Worm (Caenorhabditis elegans) whole organism, L2 larva: ENCODE measurements around the gene F08G2.7.

Experiments used
- C34F6.9 ChIP-seq: fragments of 150-350 bp; optimal IDR thresholded peaks from 2 replicates; lab custom pipeline; 2014; ENCODE audit warnings: missing biosample characterization, missing genetic modification characterization
- F13H6.1 ChIP-seq: sonication (generic microtip); optimal IDR thresholded peaks from 2 replicates; lab custom pipeline; 2016; ENCODE audit warnings: missing genetic modification characterization, missing compliant biosample characterization
- R02D3.7 ChIP-seq: fragments of 150-350 bp; optimal IDR thresholded peaks from 2 replicates; lab custom pipeline; 2014; ENCODE audit warnings: missing biosample characterization, missing genetic modification characterization
- Y55F3AM.14 ChIP-seq: fragments of 200-800 bp; sonication (Bioruptor generic); optimal IDR thresholded peaks from 2 replicates; lab custom pipeline; 2018; ENCODE audit warnings: mild to moderate bottlenecking, missing genetic modification characterization, missing compliant biosample characterization
- ama-1 ChIP-seq: fragments of 150-350 bp; optimal IDR thresholded peaks from 2 replicates; lab custom pipeline; 2018; ENCODE audit warnings: inconsistent platforms
- blmp-1 ChIP-seq: sonication (generic microtip); optimal IDR thresholded peaks from 2 replicates; lab custom pipeline; 2017; ENCODE audit warnings: missing genetic modification characterization, mild to moderate bottlenecking, missing compliant biosample characterization, antibody characterized with exemption, moderate library complexity; ENCODE audit not compliant: insufficient read depth
- crh-2 ChIP-seq: sonication (generic microtip); optimal IDR thresholded peaks from 2 replicates; lab custom pipeline; 2017; ENCODE audit warnings: missing biosample characterization, missing genetic modification characterization
- dmd-4 ChIP-seq: sonication (generic microtip); optimal IDR thresholded peaks from 2 replicates; lab custom pipeline; 2017; ENCODE audit warnings: missing biosample characterization, missing genetic modification characterization
- egl-27 ChIP-seq: sonication (generic microtip); optimal IDR thresholded peaks from 3 replicates; lab custom pipeline; 2017; ENCODE audit warnings: missing biosample characterization, missing genetic modification reagents, missing genetic modification characterization
- elt-1 ChIP-seq: fragments of 150-350 bp; optimal IDR thresholded peaks from 2 replicates; lab custom pipeline; 2014; ENCODE audit warnings: missing biosample characterization, missing genetic modification characterization
- fos-1 ChIP-seq: fragments of 150-350 bp; optimal IDR thresholded peaks from 2 replicates; lab custom pipeline; 2014; ENCODE audit warnings: missing biosample characterization, missing genetic modification characterization
- lin-11 ChIP-seq: fragments of 150-350 bp; sonication (generic microtip); optimal IDR thresholded peaks from 2 replicates; lab custom pipeline; 2014; ENCODE audit warnings: missing biosample characterization, missing genetic modification characterization, inconsistent platforms, mixed read lengths
- lin-13 ChIP-seq: fragments of 150-350 bp; optimal IDR thresholded peaks from 2 replicates; lab custom pipeline; 2014; ENCODE audit warnings: missing biosample characterization, missing genetic modification reagents, missing genetic modification characterization
- lin-39 ChIP-seq: fragments of 150-350 bp; optimal IDR thresholded peaks from 2 replicates; lab custom pipeline; 2014; ENCODE audit warnings: missing biosample characterization, missing genetic modification reagents, missing genetic modification characterization
- lsy-2 ChIP-seq, 2 experiments: fragments of 150-350 bp in 1 of 2; sonication (generic microtip) in 1 of 2; optimal IDR thresholded peaks; 2 replicates each; lab custom pipeline; 2014 to 2017; ENCODE audit warnings: missing biosample characterization in 2 of 2, missing genetic modification characterization in 2 of 2
- mab-5 ChIP-seq: fragments of 150-350 bp; optimal IDR thresholded peaks from 2 replicates; lab custom pipeline; 2014; ENCODE audit warnings: missing biosample characterization, missing genetic modification characterization
- mbf-1 ChIP-seq: sonication (generic microtip); optimal IDR thresholded peaks from 2 replicates; lab custom pipeline; 2017; ENCODE audit warnings: missing biosample characterization, missing genetic modification characterization
- mdl-1 ChIP-seq, 2 experiments: fragments of 150-350 bp in 1 of 2; sonication (generic microtip) in 1 of 2; optimal IDR thresholded peaks; 2 replicates each; lab custom pipeline; 2017; ENCODE audit warnings: missing biosample characterization in 2 of 2, missing genetic modification characterization in 2 of 2
- nhr-10 ChIP-seq: sonication (generic microtip); optimal IDR thresholded peaks from 2 replicates; lab custom pipeline; 2017; ENCODE audit warnings: missing biosample characterization, missing genetic modification characterization
- nhr-12 ChIP-seq: fragments of 150-350 bp; optimal IDR thresholded peaks from 2 replicates; lab custom pipeline; 2014; ENCODE audit warnings: missing biosample characterization, missing genetic modification characterization
- nhr-129 ChIP-seq: fragments of 150-350 bp; optimal IDR thresholded peaks from 2 replicates; lab custom pipeline; 2014; ENCODE audit warnings: missing biosample characterization, missing genetic modification characterization
- nhr-21 ChIP-seq: fragments of 150-350 bp; optimal IDR thresholded peaks from 2 replicates; lab custom pipeline; 2014; ENCODE audit warnings: missing biosample characterization, missing genetic modification characterization
- nhr-23 ChIP-seq: fragments of 150-350 bp; optimal IDR thresholded peaks from 2 replicates; lab custom pipeline; 2014; ENCODE audit warnings: missing biosample characterization, missing genetic modification reagents, missing genetic modification characterization
- nhr-237 ChIP-seq: fragments of 150-350 bp; optimal IDR thresholded peaks from 2 replicates; lab custom pipeline; 2014; ENCODE audit warnings: missing biosample characterization, missing genetic modification characterization
- nhr-6 ChIP-seq: fragments of 150-350 bp; optimal IDR thresholded peaks from 2 replicates; lab custom pipeline; 2014; ENCODE audit warnings: missing biosample characterization, missing genetic modification characterization
- nhr-77 ChIP-seq: fragments of 150-350 bp; optimal IDR thresholded peaks from 2 replicates; lab custom pipeline; 2014; ENCODE audit warnings: missing biosample characterization, missing genetic modification characterization
- sma-3 ChIP-seq: sonication (generic microtip); optimal IDR thresholded peaks from 2 replicates; lab custom pipeline; 2016; ENCODE audit warnings: missing genetic modification reagents, missing genetic modification characterization, missing compliant biosample characterization
- sma-9 ChIP-seq, 2 experiments: fragments of 150-350 bp in 1 of 2; sonication (generic microtip) in 1 of 2; optimal IDR thresholded peaks; 2 replicates each; lab custom pipeline; 2014 to 2016; ENCODE audit warnings: missing genetic modification characterization in 2 of 2, mild to moderate bottlenecking in 1 of 2, missing biosample characterization in 1 of 2, missing compliant biosample characterization in 1 of 2, missing genetic modification reagents in 1 of 2, moderate library complexity in 1 of 2
- snpc-4 ChIP-seq: fragments of 150-350 bp; optimal IDR thresholded peaks from 2 replicates; lab custom pipeline; 2014; ENCODE audit warnings: missing biosample characterization, missing genetic modification characterization
- unc-39 ChIP-seq: fragments of 150-350 bp; optimal IDR thresholded peaks from 2 replicates; lab custom pipeline; 2014; ENCODE audit warnings: missing biosample characterization, missing genetic modification characterization
- unc-62 ChIP-seq: fragments of 150-350 bp; optimal IDR thresholded peaks from 2 replicates; lab custom pipeline; 2014; ENCODE audit warnings: missing biosample characterization, missing genetic modification reagents, missing genetic modification characterization
- ztf-1 ChIP-seq: fragments of 200-800 bp; sonication (Bioruptor generic); conservative IDR thresholded peaks from 2 replicates; pipeline ENCODE4 v1.3.6; 2022; ENCODE audit warnings: missing genetic modification characterization, missing compliant biosample characterization
- ztf-4 ChIP-seq: fragments of 150-350 bp; optimal IDR thresholded peaks from 2 replicates; lab custom pipeline; 2014; ENCODE audit warnings: missing biosample characterization, missing genetic modification characterization

Gene F08G2.7

ce11 chrII:13862453-13862852 is 21.5 kb upstream of the F08G2.7 start:
- TF ChIP-seq fos-1 (tag; lab: Kevin White, UChicago) (peak; percentile 37), nhr-129 (no peak), nhr-23 (tag; lab: Kevin White, UChicago) (no peak)

ce11 chrII:13860900-13861299 is 19.9 kb upstream of the F08G2.7 start:
- TF ChIP-seq dmd-4 (tag; lab: Kevin White, UChicago) (no peak), crh-2 (peak; percentile 24), fos-1 (tag; lab: Kevin White, UChicago) (peak; percentile 86)

- no peak for TF ChIP-seq C34F6.9 (tag; lab: Kevin White, UChicago)
- TF ChIP-seq fos-1 (tag; lab: Kevin White, UChicago), result peak; percentile 57
Measured at ce11 chrII:13859847-13860246, 18.9 kb upstream of the F08G2.7 start.

ce11 chrII:13858352-13858751 is 17.4 kb upstream of the F08G2.7 start:
- TF ChIP-seq nhr-23 (tag; lab: Kevin White, UChicago) (no peak), C34F6.9 (tag; lab: Kevin White, UChicago) (no peak), crh-2 (no peak), Y55F3AM.14 (GFP tag; lab: Kevin White, UChicago) (no peak), mdl-1 (tag; optimal IDR thresholded peaks at IDR 0.05; lab: Kevin White, UChicago) (no peak), nhr-77 (no peak), ztf-4 (tag; lab: Kevin White, UChicago) (no peak), F13H6.1 (tag; lab: Kevin White, UChicago) (no peak), unc-62 (no peak), nhr-237 (no peak)

- TF ChIP-seq lin-13 (GFP tag; lab: Kevin White, UChicago) (no peak), mbf-1 (tag; lab: Kevin White, UChicago) (no peak), egl-27 (tag; lab: Kevin White, UChicago) (no peak), unc-62 (no peak), snpc-4 (tag; lab: Kevin White, UChicago) (no peak), Y55F3AM.14 (GFP tag; lab: Kevin White, UChicago) (no peak), R02D3.7 (tag; lab: Kevin White, UChicago) (no peak), nhr-10 (no peak), blmp-1 (no peak), sma-9 (GFP tag; optimal IDR thresholded peaks at IDR 0.05; lab: Kevin White, UChicago) (no peak), sma-9 (tag; optimal IDR thresholded peaks at IDR 0.05; lab: Kevin White, UChicago) (no peak), lin-11 (tag; lab: Kevin White, UChicago) (no peak), elt-1 (no peak)
Measured at ce11 chrII:13855352-13855751, 14.4 kb upstream of the F08G2.7 start.

ce11 chrII:13852532-13853199 is 11.7 kb upstream of the F08G2.7 start:
- TF ChIP-seq lsy-2 (tag; optimal IDR thresholded peaks at IDR 0.05; lab: Kevin White, UChicago) (peak in 1 of 2 experiments; percentile 11), ama-1 (lab: Kevin White, UChicago) (peak; percentile 11), crh-2 (peak; percentile 53), nhr-21 (tag; lab: Kevin White, UChicago) (peak; percentile 29), snpc-4 (tag; lab: Kevin White, UChicago) (peak; percentile 88), fos-1 (tag; lab: Kevin White, UChicago) (peak; percentile 3), sma-3 (GFP tag; lab: Kevin White, UChicago) (peak; percentile 52)

- no peak for TF ChIP-seq unc-39 (tag; lab: Kevin White, UChicago)
- TF ChIP-seq fos-1 (tag; lab: Kevin White, UChicago), result no peak
- no peak for TF ChIP-seq egl-27 (tag; lab: Kevin White, UChicago)
- no peak for TF ChIP-seq lsy-2 (tag; optimal IDR thresholded peaks at IDR 0.05; lab: Kevin White, UChicago)
- TF ChIP-seq blmp-1, result no peak
- no peak for TF ChIP-seq nhr-129
- no peak for TF ChIP-seq mdl-1 (tag; optimal IDR thresholded peaks at IDR 0.05; lab: Kevin White, UChicago)
- no peak for TF ChIP-seq nhr-6
- TF ChIP-seq sma-9 (GFP tag; optimal IDR thresholded peaks at IDR 0.05; lab: Kevin White, UChicago), result no peak
- TF ChIP-seq sma-9 (tag; optimal IDR thresholded peaks at IDR 0.05; lab: Kevin White, UChicago), result no peak
- no peak for TF ChIP-seq nhr-12 (tag; lab: Kevin White, UChicago)
- no peak for TF ChIP-seq lin-11 (tag; lab: Kevin White, UChicago)
- TF ChIP-seq ztf-1 (GFP tag; lab: Robert Waterston, UW), result no peak
- TF ChIP-seq lin-39 (tag; lab: Kevin White, UChicago), result no peak
- TF ChIP-seq sma-3 (GFP tag; lab: Kevin White, UChicago), result no peak
- no peak for TF ChIP-seq nhr-237
- no peak for TF ChIP-seq lin-13 (GFP tag; lab: Kevin White, UChicago)
- no peak for TF ChIP-seq mab-5 (tag; lab: Kevin White, UChicago)
- no peak for TF ChIP-seq elt-1
- no peak for TF ChIP-seq crh-2
Measured at ce11 chrII:13852004-13852403, 11.0 kb upstream of the F08G2.7 start, which contains the start of gene F08G2.8. Gene F08G2.8, plus strand, starts transcription at chrII:13852304.
